Worm (Caenorhabditis elegans) whole organism, L1 larva: Measurements from ENCODE around the gene cdc-48.1.

Experiments
- C04F5.9 ChIP-seq: sonication (generic microtip); optimal IDR thresholded peaks from 2 replicates; lab custom pipeline; 2016; ENCODE audit warnings: missing genetic modification characterization, missing compliant biosample characterization
- ceh-82 ChIP-seq, 3 experiments: fragments of 150-350 bp in 1 of 3; sonication (generic microtip) in 2 of 3; optimal IDR thresholded peaks; 2 replicates each; lab custom pipeline; 2014 to 2017; ENCODE audit warnings: missing biosample characterization in 3 of 3, missing genetic modification characterization in 3 of 3
- efl-3 ChIP-seq: fragments of 200-800 bp; sonication (Bioruptor generic); optimal IDR thresholded peaks from 2 replicates; lab custom pipeline; 2018; ENCODE audit warnings: mild to moderate bottlenecking, missing genetic modification characterization, missing compliant biosample characterization
- elt-2 ChIP-seq: sonication (generic microtip); optimal IDR thresholded peaks from 2 replicates; lab custom pipeline; 2016; ENCODE audit warnings: missing genetic modification characterization, mild to moderate bottlenecking, inconsistent platforms, missing compliant biosample characterization, missing genetic modification reagents
- elt-3 ChIP-seq, 6 experiments: fragments of 150-350 bp in 1 of 6; sonication (generic microtip); optimal IDR thresholded peaks; 2 replicates each; lab custom pipeline; 2017 to 2018; ENCODE audit warnings: missing biosample characterization in 6 of 6, missing genetic modification characterization in 6 of 6, inconsistent platforms in 1 of 6
- ets-5 ChIP-seq: fragments of 200-800 bp; sonication (Bioruptor generic); IDR thresholded peaks from 2 replicates; pipeline ENCODE4 v1.3.6; 2022; ENCODE audit warnings: missing genetic modification characterization, missing compliant biosample characterization
- fos-1 ChIP-seq: fragments of 150-350 bp; optimal IDR thresholded peaks from 2 replicates; lab custom pipeline; 2014; ENCODE audit warnings: missing biosample characterization, missing genetic modification characterization
- sptf-1 ChIP-seq: fragments of 150-350 bp; optimal IDR thresholded peaks from 2 replicates; lab custom pipeline; 2014; ENCODE audit warnings: missing biosample characterization, missing genetic modification characterization
- unc-98 ChIP-seq: fragments of 200-800 bp; sonication (Bioruptor generic); IDR thresholded peaks from 2 replicates; pipeline ENCODE4 v1.3.6; 2022; ENCODE audit warnings: missing genetic modification characterization, missing compliant biosample characterization
- ztf-11 ChIP-seq, 2 experiments: sonication (generic microtip); optimal IDR thresholded peaks; 2 replicates each; lab custom pipeline; 2016 to 2017; ENCODE audit warnings: missing genetic modification characterization in 2 of 2, missing biosample characterization in 1 of 2, missing compliant biosample characterization in 1 of 2

DNA sequence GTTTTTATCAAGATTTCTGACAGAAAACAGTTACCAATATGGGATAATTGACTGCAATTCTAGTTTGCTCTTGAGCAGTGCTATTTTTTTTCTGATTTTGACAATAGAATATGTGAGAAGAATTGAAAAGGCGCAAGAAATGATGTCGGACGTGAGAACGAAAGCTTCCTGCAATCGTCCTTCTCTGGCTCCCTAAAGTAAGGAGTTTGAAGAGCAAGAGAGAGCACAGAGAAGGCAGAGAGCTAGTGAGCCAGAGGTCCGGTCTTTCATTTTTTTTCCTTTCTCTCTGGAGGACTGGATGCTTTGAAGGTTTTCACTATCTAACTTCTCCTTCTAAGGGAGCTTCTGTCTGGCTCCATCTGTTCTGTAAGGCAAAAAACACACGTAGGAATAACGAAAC is 13.0 kb downstream of the cdc-48.1 start:
- peak in 1 of 3 experiments; percentile 12 for TF ChIP-seq ceh-82 (tag; optimal IDR thresholded peaks at IDR 0.05; lab: Kevin White, UChicago)
- no peak for TF ChIP-seq ztf-11 (tag; optimal IDR thresholded peaks at IDR 0.05; lab: Kevin White, UChicago)
- no peak for TF ChIP-seq C04F5.9 (tag; lab: Kevin White, UChicago)
- TF ChIP-seq elt-3 (tag; optimal IDR thresholded peaks at IDR 0.05; lab: Kevin White, UChicago): no peak
- TF ChIP-seq sptf-1 (tag; lab: Kevin White, UChicago): peak; percentile 94
- no peak for TF ChIP-seq fos-1
- no peak for TF ChIP-seq unc-98 (GFP tag; lab: Robert Waterston, UW)
- no peak for TF ChIP-seq ets-5 (GFP tag; lab: Robert Waterston, UW)
- TF ChIP-seq elt-2 (tag; lab: Kevin White, UChicago): no peak
- TF ChIP-seq efl-3 (GFP tag; lab: Kevin White, UChicago): no peak
